Fruit fly (Drosophila melanogaster) whole organism, embryonic: ENCODE data around the gene CG42820.
A peak's percentile ranks its signal among the peaks of the same experiment; 100 is the strongest.

Experiments
- Antp ChIP-seq: fragments of 200-800 bp; sonication (Bioruptor generic); optimal IDR thresholded peaks from 3 replicates; lab custom pipeline; 2016; ENCODE audit warnings: missing biosample characterization, missing genetic modification characterization
- Asciz ChIP-seq: fragments of 200-800 bp; sonication (Bioruptor generic); optimal IDR thresholded peaks from 2 replicates; lab custom pipeline; 2017; ENCODE audit warnings: missing biosample characterization, mild to moderate bottlenecking, missing genetic modification characterization, missing genetic modification reagents
- CG10462 ChIP-seq: fragments of 200-800 bp; sonication (Bioruptor generic); optimal IDR thresholded peaks from 2 replicates; lab custom pipeline; 2016; ENCODE audit warnings: missing biosample characterization, missing genetic modification characterization
- CG10543 ChIP-seq: fragments of 200-800 bp; sonication (Bioruptor generic); optimal IDR thresholded peaks from 3 replicates; lab custom pipeline; 2017; ENCODE audit warnings: missing biosample characterization, mild to moderate bottlenecking, missing genetic modification characterization, moderate library complexity
- CG12071 ChIP-seq: fragments of 200-800 bp; sonication (Bioruptor generic); optimal IDR thresholded peaks from 3 replicates; lab custom pipeline; 2018; ENCODE audit warnings: missing biosample characterization, mild to moderate bottlenecking, missing genetic modification characterization
- CG1233 ChIP-seq: fragments of 200-800 bp; sonication (Bioruptor generic); optimal IDR thresholded peaks from 4 replicates; lab custom pipeline; 2018; ENCODE audit warnings: missing biosample characterization, mild to moderate bottlenecking, missing genetic modification characterization
- CG13424 ChIP-seq: fragments of 200-800 bp; sonication (Bioruptor generic); optimal IDR thresholded peaks from 2 replicates; lab custom pipeline; 2019; ENCODE audit warnings: missing biosample characterization, mild to moderate bottlenecking, missing genetic modification characterization, moderate library complexity
- CG1602 ChIP-seq: fragments of 200-800 bp; sonication (Bioruptor generic); optimal IDR thresholded peaks from 3 replicates; lab custom pipeline; 2016; ENCODE audit warnings: missing biosample characterization, missing genetic modification characterization
- CG16815 ChIP-seq: fragments of 200-800 bp; sonication (Bioruptor generic); optimal IDR thresholded peaks from 3 replicates; lab custom pipeline; 2017; ENCODE audit warnings: missing biosample characterization, mild to moderate bottlenecking, missing genetic modification characterization
- CG2202 ChIP-seq: fragments of 200-800 bp; sonication (Bioruptor generic); optimal IDR thresholded peaks from 2 replicates; lab custom pipeline; 2018; ENCODE audit warnings: missing biosample characterization, mild to moderate bottlenecking, missing genetic modification characterization
- CG31365 ChIP-seq: fragments of 200-800 bp; sonication (Bioruptor generic); optimal IDR thresholded peaks from 2 replicates; lab custom pipeline; 2018; ENCODE audit warnings: missing biosample characterization, mild to moderate bottlenecking, missing genetic modification characterization
- CG3281 ChIP-seq: fragments of 200-800 bp; sonication (Bioruptor generic); optimal IDR thresholded peaks from 3 replicates; lab custom pipeline; 2017; ENCODE audit warnings: missing biosample characterization, mild to moderate bottlenecking, missing genetic modification characterization
- CG34422 ChIP-seq: fragments of 200-800 bp; sonication (Bioruptor generic); IDR thresholded peaks from 3 replicates; pipeline ENCODE4 v1.3.6; 2022; ENCODE audit warnings: missing biosample characterization, missing genetic modification characterization
- CG3838 ChIP-seq: fragments of 200-800 bp; sonication (Bioruptor generic); optimal IDR thresholded peaks from 3 replicates; lab custom pipeline; 2016; ENCODE audit warnings: missing biosample characterization, missing genetic modification characterization
- CG4282 ChIP-seq: fragments of 200-800 bp; sonication (Bioruptor generic); optimal IDR thresholded peaks from 2 replicates; lab custom pipeline; 2016; ENCODE audit warnings: missing biosample characterization, missing genetic modification characterization
- CG4730 ChIP-seq: fragments of 200-800 bp; sonication (Bioruptor generic); IDR thresholded peaks from 2 replicates; pipeline ENCODE4 v1.3.6; 2022; ENCODE audit warnings: missing biosample characterization, missing genetic modification characterization
- CG5180 ChIP-seq: fragments of 200-800 bp; sonication (Bioruptor generic); optimal IDR thresholded peaks from 3 replicates; lab custom pipeline; 2017; ENCODE audit warnings: missing biosample characterization, missing genetic modification characterization, mild to moderate bottlenecking, moderate library complexity, missing genetic modification reagents
- CG8281 ChIP-seq: fragments of 200-800 bp; sonication (Bioruptor generic); optimal IDR thresholded peaks from 2 replicates; lab custom pipeline; 2018; ENCODE audit warnings: missing biosample characterization, mild to moderate bottlenecking, missing genetic modification characterization, moderate library complexity
- CG9932 ChIP-seq: fragments of 200-800 bp; sonication (Bioruptor generic); IDR thresholded peaks from 2 replicates; pipeline ENCODE4 v1.3.6; 2022; ENCODE audit warnings: missing biosample characterization, missing genetic modification characterization
- CHES-1-like ChIP-seq: fragments of 200-800 bp; sonication (Bioruptor generic); optimal IDR thresholded peaks from 2 replicates; lab custom pipeline; 2016; ENCODE audit warnings: missing biosample characterization, missing genetic modification characterization
- Dll ChIP-seq: fragments of 200-800 bp; sonication (Bioruptor generic); IDR thresholded peaks from 4 replicates; pipeline ENCODE4 v1.3.6; 2022; ENCODE audit warnings: missing biosample characterization, missing genetic modification characterization; ENCODE audit not compliant: partially characterized antibody
- Dp ChIP-seq: fragments of 200-800 bp; sonication (Bioruptor generic); optimal IDR thresholded peaks from 2 replicates; lab custom pipeline; 2018; ENCODE audit warnings: missing biosample characterization, mild to moderate bottlenecking, missing genetic modification characterization, moderate library complexity
- Dref ChIP-seq: fragments of 200-800 bp; sonication (Bioruptor generic); IDR thresholded peaks from 2 replicates; pipeline ENCODE4 v1.3.6; 2022; ENCODE audit warnings: missing biosample characterization, missing genetic modification characterization
- H2.0 ChIP-seq: fragments of 200-800 bp; sonication (Bioruptor generic); IDR thresholded peaks from 2 replicates; pipeline ENCODE4 v1.3.6; 2022; ENCODE audit warnings: missing biosample characterization, missing genetic modification characterization
- HmgZ ChIP-seq: fragments of 200-800 bp; sonication (Bioruptor generic); optimal IDR thresholded peaks from 2 replicates; lab custom pipeline; 2018; ENCODE audit warnings: missing biosample characterization, mild to moderate bottlenecking, missing genetic modification characterization
- Jarid2 ChIP-seq: fragments of 200-800 bp; sonication (Bioruptor generic); optimal IDR thresholded peaks from 3 replicates; lab custom pipeline; 2017; ENCODE audit warnings: mild to moderate bottlenecking, missing biosample characterization, missing genetic modification reagents, missing genetic modification characterization
- MESR4 ChIP-seq: fragments of 200-800 bp; sonication (Bioruptor generic); optimal IDR thresholded peaks from 2 replicates; lab custom pipeline; 2018; ENCODE audit warnings: missing biosample characterization, mild to moderate bottlenecking, missing genetic modification characterization, moderate library complexity
- Scr ChIP-seq: fragments of 200-800 bp; sonication (Bioruptor generic); IDR thresholded peaks from 2 replicates; pipeline ENCODE4 v1.3.6; 2022; ENCODE audit warnings: missing biosample characterization, missing genetic modification characterization; ENCODE audit not compliant: partially characterized antibody
- Xbp1 ChIP-seq: fragments of 200-800 bp; sonication (Bioruptor generic); optimal IDR thresholded peaks from 3 replicates; lab custom pipeline; 2016; ENCODE audit warnings: missing biosample characterization, mild to moderate bottlenecking, missing genetic modification characterization
- Xrp1 ChIP-seq: fragments of 200-800 bp; sonication (Bioruptor generic); IDR thresholded peaks from 2 replicates; pipeline ENCODE4 v1.3.6; 2022; ENCODE audit warnings: missing biosample characterization, missing genetic modification characterization
- cwo ChIP-seq: fragments of 200-800 bp; sonication (Bioruptor generic); optimal IDR thresholded peaks from 3 replicates; lab custom pipeline; 2017; ENCODE audit warnings: missing biosample characterization, missing genetic modification characterization, mild to moderate bottlenecking, moderate library complexity, missing genetic modification reagents
- dimm ChIP-seq: fragments of 200-800 bp; sonication (Bioruptor generic); IDR thresholded peaks from 2 replicates; pipeline ENCODE4 v1.3.6; 2022; ENCODE audit warnings: missing biosample characterization, missing genetic modification characterization
- esg ChIP-seq: fragments of 200-800 bp; sonication (Bioruptor generic); conservative IDR thresholded peaks from 2 replicates; pipeline ENCODE4 v1.3.6; 2022; ENCODE audit warnings: missing biosample characterization, missing genetic modification characterization
- ewg ChIP-seq: fragments of 200-800 bp; sonication (Bioruptor generic); optimal IDR thresholded peaks from 3 replicates; lab custom pipeline; 2017; ENCODE audit warnings: mild to moderate bottlenecking, missing biosample characterization, missing genetic modification reagents, missing genetic modification characterization
- ind ChIP-seq: fragments of 200-800 bp; sonication (Bioruptor generic); optimal IDR thresholded peaks from 3 replicates; lab custom pipeline; 2016; ENCODE audit warnings: missing biosample characterization, missing genetic modification characterization
- inv ChIP-seq: fragments of 200-800 bp; sonication (Bioruptor generic); IDR thresholded peaks from 2 replicates; pipeline ENCODE4 v1.3.6; 2022; ENCODE audit warnings: missing biosample characterization, missing genetic modification characterization; ENCODE audit not compliant: partially characterized antibody
- jumu ChIP-seq: fragments of 200-800 bp; sonication (Bioruptor generic); optimal IDR thresholded peaks from 3 replicates; lab custom pipeline; 2016; ENCODE audit warnings: missing biosample characterization, missing genetic modification characterization
- onecut ChIP-seq: fragments of 200-800 bp; sonication (Bioruptor generic); IDR thresholded peaks from 2 replicates; pipeline ENCODE4 v1.3.6; 2022; ENCODE audit warnings: missing biosample characterization, missing genetic modification characterization
- pan ChIP-seq, 4 experiments: fragments of >200 bp in 3 of 4; fragments of 200-800 bp in 1 of 4; sonication (Bioruptor generic) in 1 of 4; optimal IDR thresholded peaks in 3 of 4; IDR thresholded peaks in 1 of 4; 2 replicates each; pipeline versions ENCODE4 v1.3.6 to Lab custom; 2017 to 2022; ENCODE audit warnings: missing biosample characterization in 2 of 4, missing genetic modification characterization in 2 of 4, mixed read lengths in 1 of 4
- pho ChIP-seq: fragments of 200-800 bp; sonication (Bioruptor generic); optimal IDR thresholded peaks from 2 replicates; lab custom pipeline; 2016; ENCODE audit warnings: missing biosample characterization, missing genetic modification characterization
- row ChIP-seq: fragments of 200-800 bp; sonication (Bioruptor generic); IDR thresholded peaks from 3 replicates; pipeline ENCODE4 v1.3.6; 2022; ENCODE audit warnings: missing biosample characterization, missing genetic modification characterization
- schlank ChIP-seq: fragments of 200-800 bp; sonication (Bioruptor generic); optimal IDR thresholded peaks from 2 replicates; lab custom pipeline; 2018; ENCODE audit warnings: missing biosample characterization, mild to moderate bottlenecking, missing genetic modification characterization
- sens ChIP-seq: fragments of 200-800 bp; sonication (Bioruptor generic); peaks from one replicate; lab custom pipeline; 2016; ENCODE audit warnings: missing biosample characterization, missing genetic modification characterization
- sisA ChIP-seq: fragments of 200-800 bp; sonication (Bioruptor generic); IDR thresholded peaks from 2 replicates; pipeline ENCODE4 v1.3.6; 2022; ENCODE audit warnings: missing biosample characterization, missing genetic modification characterization
- slp2 ChIP-seq: fragments of 200-800 bp; sonication (Bioruptor generic); optimal IDR thresholded peaks from 2 replicates; lab custom pipeline; 2016; ENCODE audit warnings: missing biosample characterization, missing genetic modification characterization
- tgo ChIP-seq: fragments of 200-800 bp; sonication (Bioruptor generic); IDR thresholded peaks from 3 replicates; pipeline ENCODE4 v1.3.6; 2022; ENCODE audit warnings: missing biosample characterization, missing genetic modification characterization
- ttk ChIP-seq: fragments of 200-800 bp; sonication (Bioruptor generic); IDR thresholded peaks from 2 replicates; pipeline ENCODE4 v2.1.2; 2022; ENCODE audit warnings: missing biosample characterization, missing genetic modification characterization
- vvl ChIP-seq: fragments of 200-800 bp; sonication (Bioruptor generic); IDR thresholded peaks from 2 replicates; pipeline ENCODE4 v1.3.6; 2022; ENCODE audit warnings: missing biosample characterization, missing genetic modification characterization
- zf30C ChIP-seq: fragments of 200-800 bp; sonication (Bioruptor generic); optimal IDR thresholded peaks from 3 replicates; lab custom pipeline; 2018; ENCODE audit warnings: missing biosample characterization, mild to moderate bottlenecking, missing genetic modification characterization
- zfh1 ChIP-seq: fragments of 200-800 bp; sonication (Bioruptor generic); IDR thresholded peaks from 3 replicates; pipeline ENCODE4 v1.3.6; 2022; ENCODE audit warnings: missing biosample characterization, missing genetic modification characterization

The CG42820 gene

DNA sequence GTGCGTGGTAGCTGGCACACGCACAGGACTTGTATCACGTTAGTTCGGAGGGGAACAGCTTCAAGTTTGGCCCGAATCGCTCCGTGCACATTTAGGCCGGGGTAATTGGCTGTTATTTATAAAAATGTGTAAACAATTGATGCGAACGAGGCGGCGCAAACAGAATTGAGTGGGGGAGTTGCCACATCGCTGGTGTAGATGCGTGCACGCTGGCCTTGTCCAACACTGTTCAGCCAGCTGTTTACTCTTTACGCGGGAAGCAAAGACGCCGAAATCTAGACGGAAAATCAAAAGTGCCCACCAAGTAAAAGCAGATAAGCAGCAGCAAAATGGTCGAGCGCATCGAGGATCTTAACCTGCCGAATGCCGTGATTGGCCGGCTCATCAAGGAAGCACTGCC, 45.0 kb upstream of the CG42820 start, which contains the start of the genes D12 and Chrac-14 (continued):
- TF ChIP-seq CG10543 (GFP tag; lab: Kevin White, UChicago) = no peak
- no peak for TF ChIP-seq cwo
- TF ChIP-seq ttk (GFP tag; lab: Robert Waterston, UW) = no peak
- no peak for TF ChIP-seq CG13424 (tag; lab: Kevin White, UChicago)
- no peak for TF ChIP-seq pan (optimal IDR thresholded peaks at IDR 0.05; lab: Kevin White, UChicago)
- no peak for TF ChIP-seq pan (GFP tag; optimal IDR thresholded peaks at IDR 0.05 in 1 of 2, IDR thresholded peaks at IDR 0.05 in 1 of 2)
- no peak for TF ChIP-seq CG3838 (GFP tag; lab: Kevin White, UChicago)
- peak; percentile 70 for TF ChIP-seq Dp (GFP tag; lab: Kevin White, UChicago)
- no peak for TF ChIP-seq CG1602 (GFP tag; lab: Kevin White, UChicago)
- TF ChIP-seq CG3281 (GFP tag; lab: Kevin White, UChicago) = no peak
- no peak for TF ChIP-seq CG2202 (tag; lab: Kevin White, UChicago)
- no peak for TF ChIP-seq tgo (GFP tag; lab: Robert Waterston, UW)
- no peak for TF ChIP-seq dimm (GFP tag; lab: Robert Waterston, UW)
- TF ChIP-seq Asciz (GFP tag; lab: Kevin White, UChicago) = no peak
- no peak for TF ChIP-seq CG12071 (GFP tag; lab: Kevin White, UChicago)
- TF ChIP-seq slp2 (GFP tag; lab: Kevin White, UChicago) = no peak
- 0 out of 2 replicates have a peak, but pooled peaks have one; percentile 17 for TF ChIP-seq vvl (GFP tag; lab: Robert Waterston, UW)
- TF ChIP-seq onecut = no peak
- no peak for TF ChIP-seq esg (GFP tag; lab: Robert Waterston, UW)
- no peak for TF ChIP-seq CG10462 (GFP tag; lab: Kevin White, UChicago)
- no peak for TF ChIP-seq pho (GFP tag; lab: Kevin White, UChicago)
- peak; percentile 39; the same call in 1 of the 3 replicates for TF ChIP-seq CG34422 (GFP tag; lab: Robert Waterston, UW)
- TF ChIP-seq CG1233 (GFP tag; lab: Kevin White, UChicago) = no peak
- peak; percentile 37 for TF ChIP-seq ewg (GFP tag; lab: Kevin White, UChicago)
- no peak for TF ChIP-seq CG5180 (GFP tag; lab: Kevin White, UChicago)
- peak; percentile 23 for TF ChIP-seq Xbp1 (GFP tag; lab: Kevin White, UChicago)
- TF ChIP-seq CG4730 (GFP tag; lab: Robert Waterston, UW) = no peak
- TF ChIP-seq inv = no peak
- peak; percentile 13; the same call in 1 of the 2 replicates for TF ChIP-seq sisA (GFP tag; lab: Robert Waterston, UW)
- peak; percentile 53 for TF ChIP-seq sens (GFP tag; lab: Kevin White, UChicago)
- peak; percentile 56 for TF ChIP-seq Antp (GFP tag; lab: Kevin White, UChicago)
- TF ChIP-seq Dll (GFP tag; lab: Robert Waterston, UW) = 0 out of 4 replicates have a peak, but pooled peaks have one; percentile 26
- no peak for TF ChIP-seq zf30C (GFP tag; lab: Kevin White, UChicago)
- TF ChIP-seq MESR4 (GFP tag; lab: Kevin White, UChicago) = peak; percentile 42
- no peak for TF ChIP-seq CG31365 (tag; lab: Kevin White, UChicago)
- TF ChIP-seq schlank = no peak
- TF ChIP-seq HmgZ = peak; percentile 18
- peak; percentile 36 for TF ChIP-seq jumu
- TF ChIP-seq row (GFP tag; lab: Robert Waterston, UW) = peak; percentile 29; the same call in 1 of the 3 replicates
- no peak for TF ChIP-seq Jarid2 (GFP tag; lab: Kevin White, UChicago)
- TF ChIP-seq CG9932 (GFP tag; lab: Robert Waterston, UW) = peak; percentile 39; the same call in 1 of the 2 replicates
- no peak for TF ChIP-seq CHES-1-like (GFP tag; lab: Kevin White, UChicago)
- peak; percentile 12; the same call in 1 of the 2 replicates for TF ChIP-seq Xrp1 (GFP tag; lab: Robert Waterston, UW)
- TF ChIP-seq zfh1 (GFP tag; lab: Robert Waterston, UW) = peak; percentile 42; the same call in 1 of the 3 replicates
- peak; percentile 37; the same call in 1 of the 2 replicates for TF ChIP-seq H2.0 (GFP tag; lab: Robert Waterston, UW)
- TF ChIP-seq CG8281 (tag; lab: Kevin White, UChicago) = no peak
- TF ChIP-seq ind (GFP tag; lab: Kevin White, UChicago) = peak; percentile 25
- no peak for TF ChIP-seq Scr (GFP tag; lab: Robert Waterston, UW)
- 0 out of 2 replicates have a peak, but pooled peaks have one; percentile 15 for TF ChIP-seq Dref (GFP tag; lab: Robert Waterston, UW)
- no peak for TF ChIP-seq CG16815 (GFP tag; lab: Kevin White, UChicago)
- TF ChIP-seq CG4282 (GFP tag; lab: Kevin White, UChicago) = peak; percentile 0
